Worm (Caenorhabditis elegans): Measurements from ENCODE around the gene M02E1.4.
"Not testable (repeated sequence)": the region's sequence is repeated elsewhere in the genome, so short reads cannot be mapped to it uniquely, and the experiment has no call there.

Gene M02E1.4

DNA sequence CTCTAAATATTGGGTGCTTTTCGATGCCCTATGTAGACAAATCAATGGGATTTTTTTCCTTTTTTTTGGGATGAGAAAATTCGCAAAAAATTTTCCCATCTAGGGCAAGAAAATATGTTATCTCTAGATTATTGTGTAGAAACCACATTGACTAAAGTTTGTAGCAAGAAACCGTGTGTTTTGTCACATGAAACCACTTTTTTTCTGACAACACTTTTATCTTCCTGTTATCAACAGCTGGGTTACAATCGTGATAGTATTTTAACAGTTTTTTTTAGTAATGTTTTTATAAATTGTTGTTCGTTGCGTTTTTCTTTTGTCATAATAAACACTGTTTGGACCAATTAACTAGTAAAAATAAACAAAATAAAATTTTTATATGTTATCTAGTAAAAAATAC, 836 bp upstream of the M02E1.4 start:
- TF ChIP-seq nhr-232 (tag; optimal IDR thresholded peaks at IDR 0.05) = no peak
- no peak for TF ChIP-seq fkh-6 (tag; optimal IDR thresholded peaks at IDR 0.05)
- TF ChIP-seq elt-4 (tag; optimal IDR thresholded peaks at IDR 0.05) = no peak
- no peak for TF ChIP-seq ets-4 (tag; optimal IDR thresholded peaks at IDR 0.05)
- TF ChIP-seq lin-11 (tag; optimal IDR thresholded peaks at IDR 0.05) = no peak
- TF ChIP-seq zip-5 (tag; optimal IDR thresholded peaks at IDR 0.05) = no peak
- no peak for TF ChIP-seq ama-1 (optimal IDR thresholded peaks at IDR 0.05)
- no peak for TF ChIP-seq unc-86 (tag; optimal IDR thresholded peaks at IDR 0.05)
- no peak for TF ChIP-seq pros-1 (tag; optimal IDR thresholded peaks at IDR 0.05)
- TF ChIP-seq ztf-16 (tag; optimal IDR thresholded peaks at IDR 0.05) = no peak
- no peak for TF ChIP-seq odd-2 (tag; optimal IDR thresholded peaks at IDR 0.05)
- TF ChIP-seq fkh-10 (GFP tag; optimal IDR thresholded peaks at IDR 0.05) = no peak
- TF ChIP-seq sox-2 (GFP tag; IDR thresholded peaks at IDR 0.05) = no peak
- no peak for TF ChIP-seq ceh-19 (GFP tag; optimal IDR thresholded peaks at IDR 0.05)
- TF ChIP-seq ceh-34 (tag; optimal IDR thresholded peaks at IDR 0.05) = no peak

DNA sequence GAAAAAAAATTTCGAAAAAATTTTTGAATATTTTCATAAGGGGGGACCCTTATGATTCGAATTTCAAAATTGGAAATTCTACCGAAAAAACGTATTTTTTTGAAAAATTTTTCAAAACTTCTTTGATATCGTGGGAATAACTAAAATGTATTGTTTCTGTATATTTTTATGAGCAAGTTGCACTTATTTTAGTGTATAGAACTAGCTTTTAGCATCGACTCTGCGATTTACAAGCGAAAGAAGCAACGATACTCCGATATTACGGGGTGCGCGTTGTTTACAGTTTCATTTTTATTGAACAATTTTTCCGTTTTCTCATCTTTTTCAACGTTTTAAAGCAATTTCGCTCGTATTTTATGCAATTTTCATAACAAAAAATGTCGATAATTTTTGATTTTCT, 9.1 kb downstream of the M02E1.4 start, which contains the start of gene M02E1.3:
Gene M02E1.3 (plus strand): TSS at position 301 of the 400 bp plus-strand sequence.
- not testable (repeated sequence) for TF ChIP-seq gmeb-2 (tag; optimal IDR thresholded peaks at IDR 0.05); pat-9 (tag; optimal IDR thresholded peaks at IDR 0.05); hlh-13 (GFP tag; optimal IDR thresholded peaks at IDR 0.05)

DNA sequence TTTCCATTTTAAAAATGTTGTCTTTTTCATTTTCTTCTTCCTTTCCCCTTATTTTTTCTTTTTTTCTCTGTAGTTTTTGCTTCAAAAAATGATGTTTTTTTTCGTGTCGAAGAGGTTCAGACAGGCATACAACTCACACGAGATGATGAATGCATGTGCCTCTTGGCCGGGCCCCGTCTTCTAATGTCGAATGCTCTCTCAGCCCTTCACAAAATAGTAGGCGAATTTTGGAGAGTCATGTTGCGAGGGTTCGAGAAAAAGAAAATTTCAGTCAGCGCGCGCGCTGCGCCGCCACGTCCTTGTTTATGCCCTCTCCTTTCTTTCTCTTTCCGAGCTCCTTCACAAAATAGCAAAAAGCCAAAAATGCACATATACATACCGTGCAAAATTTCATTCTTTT, 10.9 kb downstream of the M02E1.4 start:
- TF ChIP-seq hlh-30 (tag; optimal IDR thresholded peaks at IDR 0.05; ENCODE audit: insufficient read depth) = peak; percentile 39
- TF ChIP-seq unc-42 (tag; optimal IDR thresholded peaks at IDR 0.05) = peak; percentile 32
- TF ChIP-seq ceh-18 (tag; optimal IDR thresholded peaks at IDR 0.05) = peak; percentile 45
- TF ChIP-seq unc-3 (GFP tag; conservative IDR thresholded peaks at IDR 0.05) = no peak
- TF ChIP-seq unc-3 (tag; optimal IDR thresholded peaks at IDR 0.05) = no peak
- peak; percentile 45 for TF ChIP-seq ceh-31 (tag; optimal IDR thresholded peaks at IDR 0.05)
- peak; percentile 18 for TF ChIP-seq tbx-2 (tag; optimal IDR thresholded peaks at IDR 0.05)
- peak; percentile 50 for TF ChIP-seq nfya-1 (tag; optimal IDR thresholded peaks at IDR 0.05)
- no peak for TF ChIP-seq pat-9 (tag; optimal IDR thresholded peaks at IDR 0.05)
- TF ChIP-seq ceh-14 (tag; optimal IDR thresholded peaks at IDR 0.05) = peak; percentile 48

DNA sequence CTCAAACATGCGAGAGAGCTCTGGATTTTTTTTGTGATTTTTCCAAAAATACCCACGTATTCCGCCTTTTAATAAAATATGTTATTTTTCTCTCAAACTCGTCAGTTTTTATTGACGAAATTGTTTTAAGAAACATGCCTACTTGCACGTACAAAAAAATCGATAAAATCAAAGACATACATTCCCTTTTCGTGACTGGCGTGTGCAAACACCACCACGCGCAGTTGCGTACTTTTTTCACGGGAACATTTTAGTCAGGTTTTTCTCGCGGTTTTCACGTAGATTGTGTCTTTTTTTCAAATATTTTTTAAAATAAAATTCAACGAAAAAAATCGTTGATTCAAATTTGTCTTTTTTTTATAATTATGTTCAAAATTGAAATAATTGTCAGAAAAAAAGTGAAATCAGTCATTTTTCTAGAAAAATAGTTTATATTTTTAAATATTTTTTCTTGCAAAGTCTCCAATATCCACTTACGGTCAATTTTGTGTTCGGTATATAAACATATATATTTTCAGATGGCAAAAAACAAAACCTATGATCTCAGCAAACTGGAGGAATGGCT, 12.6 kb downstream of the M02E1.4 start, which contains the start of gene M02E1.1:
Gene M02E1.1 (plus strand): TSS at position 515 of the 565 bp plus-strand sequence.
- peak; percentile 88 for TF ChIP-seq ceh-48 (tag; optimal IDR thresholded peaks at IDR 0.05)
- no peak for TF ChIP-seq ceh-22 (tag; optimal IDR thresholded peaks at IDR 0.05)

DNA sequence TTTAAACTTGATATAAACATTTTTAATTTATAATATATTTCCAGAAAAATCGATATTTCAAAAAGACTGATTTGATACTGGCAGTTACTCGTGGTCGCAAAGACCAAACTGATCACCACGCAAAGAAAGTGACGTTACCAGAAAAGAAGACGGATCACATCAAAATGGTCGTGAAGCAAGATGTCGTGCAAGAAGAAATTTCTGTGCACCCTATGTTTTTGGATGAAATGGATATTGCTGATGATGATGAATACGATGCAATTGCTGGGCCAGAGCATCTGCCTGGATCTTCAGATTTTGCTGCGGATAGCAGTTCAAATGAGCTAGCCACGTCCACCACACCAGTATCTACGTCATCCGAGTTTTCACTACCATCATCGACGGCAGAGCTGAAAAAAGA, 15.7 kb downstream of the M02E1.4 start:
- TF ChIP-seq tbx-7 (tag; optimal IDR thresholded peaks at IDR 0.05) = no peak
- TF ChIP-seq pha-2 (tag; optimal IDR thresholded peaks at IDR 0.05) = no peak
- TF ChIP-seq mec-3 (tag; optimal IDR thresholded peaks at IDR 0.05; ENCODE audit: borderline replicate concordance) = no peak
- no peak for TF ChIP-seq ama-1 (optimal IDR thresholded peaks at IDR 0.05)
- TF ChIP-seq K09A11.1 (tag; optimal IDR thresholded peaks at IDR 0.05; ENCODE audit: insufficient read depth) = no peak
- no peak for TF ChIP-seq hlh-15 (tag; optimal IDR thresholded peaks at IDR 0.05)
- no peak for TF ChIP-seq ceh-2 (tag; optimal IDR thresholded peaks at IDR 0.05)
